Fruit fly (Drosophila melanogaster): ENCODE measurements around the gene Gdh.

Gdh gene

dm6 chr3R:23887572-23887971 is 55.3 kb downstream of the Gdh start:
- TF ChIP-seq dl (GFP tag; optimal IDR thresholded peaks at IDR 0.05; ENCODE audit: insufficient read depth in 1 of 2, partially characterized antibody in 2 of 2) (no peak), HLH106 (tag; optimal IDR thresholded peaks at IDR 0.05) (no peak), Dif (GFP tag; optimal IDR thresholded peaks at IDR 0.05; ENCODE audit: partially characterized antibody) (no peak), tai (GFP tag; optimal IDR thresholded peaks at IDR 0.05) (no peak), psq (GFP tag; optimal IDR thresholded peaks at IDR 0.05) (no peak), Hr78 (GFP tag; optimal IDR thresholded peaks at IDR 0.05) (no peak), Abd-B (GFP tag; optimal IDR thresholded peaks at IDR 0.05) (no peak), sv (GFP tag; optimal IDR thresholded peaks at IDR 0.05) (no peak), Hnf4 (GFP tag; optimal IDR thresholded peaks at IDR 0.05) (no peak), sage (GFP tag; optimal IDR thresholded peaks at IDR 0.05) (no peak), Dfd (GFP tag; optimal IDR thresholded peaks at IDR 0.05) (no peak), N (GFP tag; optimal IDR thresholded peaks at IDR 0.05) (no peak), fru (GFP tag; optimal IDR thresholded peaks at IDR 0.05) (no peak), foxo (GFP tag; optimal IDR thresholded peaks at IDR 0.05) (no peak)

- no peak for TF ChIP-seq Jra (GFP tag; optimal IDR thresholded peaks at IDR 0.05)
- TF ChIP-seq CG32264 (GFP tag; optimal IDR thresholded peaks at IDR 0.05) = peak; percentile 43
- TF ChIP-seq jim (GFP tag; optimal IDR thresholded peaks at IDR 0.05) = no peak
- no peak for TF ChIP-seq dsf (GFP tag; optimal IDR thresholded peaks at IDR 0.05; ENCODE audit: borderline replicate concordance)
- TF ChIP-seq woc (GFP tag; optimal IDR thresholded peaks at IDR 0.05) = peak; percentile 52
- peak; percentile 69 for TF ChIP-seq CrebA (GFP tag; optimal IDR thresholded peaks at IDR 0.05; ENCODE audit: borderline replicate concordance)
- peak; percentile 90 for TF ChIP-seq h (GFP tag; optimal IDR thresholded peaks at IDR 0.05)
- TF ChIP-seq usp (GFP tag; optimal IDR thresholded peaks at IDR 0.05) = no peak
- TF ChIP-seq pan (optimal IDR thresholded peaks at IDR 0.05) = no peak
- no peak for TF ChIP-seq dl (GFP tag; optimal IDR thresholded peaks at IDR 0.05; ENCODE audit: insufficient read depth in 1 of 2, partially characterized antibody in 2 of 2)
- peak; percentile 73 for TF ChIP-seq brk (GFP tag; optimal IDR thresholded peaks at IDR 0.05)
- no peak for TF ChIP-seq N (GFP tag; optimal IDR thresholded peaks at IDR 0.05)
- peak; percentile 77 for TF ChIP-seq ey (GFP tag; optimal IDR thresholded peaks at IDR 0.05)
- no peak for TF ChIP-seq GATAd (GFP tag; optimal IDR thresholded peaks at IDR 0.05)
- no peak for TF ChIP-seq CG9705 (GFP tag; optimal IDR thresholded peaks at IDR 0.05)
- no peak for TF ChIP-seq lola (GFP tag; optimal IDR thresholded peaks at IDR 0.05)
- TF ChIP-seq Sp1 (GFP tag; optimal IDR thresholded peaks at IDR 0.05) = peak; percentile 87
- TF ChIP-seq Hr78 (GFP tag; optimal IDR thresholded peaks at IDR 0.05) = no peak
- TF ChIP-seq Abd-B (GFP tag; optimal IDR thresholded peaks at IDR 0.05) = no peak
- peak; percentile 54 for TF ChIP-seq tai (GFP tag; optimal IDR thresholded peaks at IDR 0.05)
- peak; percentile 87 for TF ChIP-seq fru (GFP tag; optimal IDR thresholded peaks at IDR 0.05)
- peak; percentile 78 for TF ChIP-seq Hnf4 (GFP tag; optimal IDR thresholded peaks at IDR 0.05)
- TF ChIP-seq Dfd (GFP tag; optimal IDR thresholded peaks at IDR 0.05) = no peak
- TF ChIP-seq psq (GFP tag; optimal IDR thresholded peaks at IDR 0.05) = peak; percentile 89
- peak in 1 of 2 experiments; percentile 88 for TF ChIP-seq foxo (GFP tag; optimal IDR thresholded peaks at IDR 0.05)
- TF ChIP-seq HLH106 (tag; optimal IDR thresholded peaks at IDR 0.05) = peak; percentile 87
- peak; percentile 88 for TF ChIP-seq OdsH (GFP tag; optimal IDR thresholded peaks at IDR 0.05)
- TF ChIP-seq Dif (GFP tag; optimal IDR thresholded peaks at IDR 0.05; ENCODE audit: partially characterized antibody) = no peak
- TF ChIP-seq br (GFP tag; optimal IDR thresholded peaks at IDR 0.05) = peak; percentile 63
- TF ChIP-seq Rel (GFP tag; optimal IDR thresholded peaks at IDR 0.05) = peak; percentile 71
- TF ChIP-seq Rel (tag; optimal IDR thresholded peaks at IDR 0.05) = peak; percentile 29
- no peak for TF ChIP-seq Vsx2 (GFP tag; optimal IDR thresholded peaks at IDR 0.05; ENCODE audit: partially characterized antibody)
- TF ChIP-seq dmrt93B (GFP tag; optimal IDR thresholded peaks at IDR 0.05) = peak; percentile 77
- TF ChIP-seq sv (GFP tag; optimal IDR thresholded peaks at IDR 0.05) = peak; percentile 78
- TF ChIP-seq rgr (GFP tag; optimal IDR thresholded peaks at IDR 0.05) = peak; percentile 91
- TF ChIP-seq sage (GFP tag; optimal IDR thresholded peaks at IDR 0.05) = peak; percentile 87
Measured at dm6 chr3R:23887096-23887421, 55.8 kb downstream of the Gdh start.

DNA sequence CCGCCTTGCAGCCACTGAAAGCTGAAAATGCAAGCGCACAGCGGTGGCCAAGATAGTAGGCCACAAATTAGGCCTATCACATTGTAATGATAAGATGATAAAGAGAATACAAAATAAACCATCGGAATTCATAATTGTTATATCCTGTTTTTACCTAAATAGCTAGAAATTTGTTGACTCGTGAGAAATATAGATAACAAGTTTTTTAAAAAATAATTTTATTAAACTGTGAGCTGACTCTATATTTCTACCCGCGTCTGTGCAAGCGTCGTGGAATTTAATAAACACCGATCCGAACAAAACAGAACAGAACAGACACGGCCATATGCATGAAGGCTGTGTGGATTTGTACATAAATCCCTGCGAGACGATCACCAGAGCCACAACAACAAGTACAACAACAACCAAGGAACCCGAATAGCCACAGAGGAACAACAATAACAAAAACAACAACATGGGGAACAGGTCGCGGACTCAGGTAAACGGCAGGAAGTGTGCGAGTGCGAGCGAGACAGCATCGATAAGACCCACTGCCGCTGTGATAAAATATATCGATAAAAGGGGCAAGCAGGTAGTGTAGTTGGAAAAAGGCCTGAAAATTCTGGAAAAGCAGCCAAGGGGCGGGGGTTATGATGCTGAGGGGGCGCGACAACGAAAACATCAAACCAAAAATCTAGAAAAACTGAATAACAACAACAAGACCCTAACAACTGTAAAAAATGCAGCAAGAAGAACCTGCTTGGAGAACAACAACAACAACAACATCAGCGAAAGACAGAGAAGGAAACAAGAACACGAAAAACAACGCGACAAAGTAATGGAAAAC is 56.4 kb downstream of the Gdh start:
- no peak for TF ChIP-seq GATAd (GFP tag; optimal IDR thresholded peaks at IDR 0.05)
- no peak for TF ChIP-seq lola (GFP tag; optimal IDR thresholded peaks at IDR 0.05)
- peak; percentile 85 for TF ChIP-seq tai (GFP tag; optimal IDR thresholded peaks at IDR 0.05)
- peak; percentile 59 for TF ChIP-seq sv (GFP tag; optimal IDR thresholded peaks at IDR 0.05)
- TF ChIP-seq Abd-B (GFP tag; optimal IDR thresholded peaks at IDR 0.05) = no peak
- TF ChIP-seq fru (GFP tag; optimal IDR thresholded peaks at IDR 0.05) = peak; percentile 96
- TF ChIP-seq OdsH (GFP tag; optimal IDR thresholded peaks at IDR 0.05) = peak; percentile 96
- peak; percentile 15 for TF ChIP-seq Vsx2 (GFP tag; optimal IDR thresholded peaks at IDR 0.05; ENCODE audit: partially characterized antibody)
- no peak for TF ChIP-seq Hr83 (GFP tag; optimal IDR thresholded peaks at IDR 0.05; ENCODE audit: poor library complexity, severe bottlenecking)
- no peak for TF ChIP-seq Mio (GFP tag; optimal IDR thresholded peaks at IDR 0.05)
- peak; percentile 94 for TF ChIP-seq ey (GFP tag; optimal IDR thresholded peaks at IDR 0.05)
- peak; percentile 93 for TF ChIP-seq HLH106 (tag; optimal IDR thresholded peaks at IDR 0.05)
- peak; percentile 48 to 94 for TF ChIP-seq foxo (GFP tag; optimal IDR thresholded peaks at IDR 0.05)
- TF ChIP-seq Sp1 (GFP tag; optimal IDR thresholded peaks at IDR 0.05) = peak; percentile 95
- TF ChIP-seq psq (GFP tag; optimal IDR thresholded peaks at IDR 0.05) = peak; percentile 91
- TF ChIP-seq brk (GFP tag; optimal IDR thresholded peaks at IDR 0.05) = peak; percentile 81
- TF ChIP-seq Dfd (GFP tag; optimal IDR thresholded peaks at IDR 0.05) = no peak
- peak; percentile 84 for TF ChIP-seq CG32264 (GFP tag; optimal IDR thresholded peaks at IDR 0.05)
- TF ChIP-seq dmrt93B (GFP tag; optimal IDR thresholded peaks at IDR 0.05) = peak; percentile 88
- peak; percentile 89 for TF ChIP-seq Hnf4 (GFP tag; optimal IDR thresholded peaks at IDR 0.05)
- TF ChIP-seq CrebA (GFP tag; optimal IDR thresholded peaks at IDR 0.05; ENCODE audit: borderline replicate concordance) = peak; percentile 80
- peak; percentile 95 for TF ChIP-seq rgr (GFP tag; optimal IDR thresholded peaks at IDR 0.05)
- TF ChIP-seq N (GFP tag; optimal IDR thresholded peaks at IDR 0.05) = no peak
- peak in 1 of 2 experiments; percentile 29 for TF ChIP-seq dl (GFP tag; optimal IDR thresholded peaks at IDR 0.05; ENCODE audit: insufficient read depth in 1 of 2, partially characterized antibody in 2 of 2)
- no peak for TF ChIP-seq jim (GFP tag; optimal IDR thresholded peaks at IDR 0.05)
- peak; percentile 95 for TF ChIP-seq br (GFP tag; optimal IDR thresholded peaks at IDR 0.05)
- TF ChIP-seq Jra (GFP tag; optimal IDR thresholded peaks at IDR 0.05) = peak; percentile 67
- TF ChIP-seq CG9705 (GFP tag; optimal IDR thresholded peaks at IDR 0.05) = peak; percentile 87
- TF ChIP-seq Rel (GFP tag; optimal IDR thresholded peaks at IDR 0.05) = peak; percentile 81
- TF ChIP-seq Rel (tag; optimal IDR thresholded peaks at IDR 0.05) = peak; percentile 65
- no peak for TF ChIP-seq pan (optimal IDR thresholded peaks at IDR 0.05)

All from whole organism, wandering third instar larva.